Worm (Caenorhabditis elegans) whole organism, late embryonic: ENCODE measurements around the gene ubc-9.

Experiments used
- C38D4.7 ChIP-seq: fragments of 200-800 bp; sonication (Bioruptor generic); optimal IDR thresholded peaks from 2 replicates; lab custom pipeline; 2018; ENCODE audit warnings: mild to moderate bottlenecking, missing genetic modification characterization, moderate library complexity, missing compliant biosample characterization
- K09A11.1 ChIP-seq: sonication (generic microtip); optimal IDR thresholded peaks from 2 replicates; lab custom pipeline; 2017; ENCODE audit warnings: antibody characterized with exemption, mild to moderate bottlenecking, missing genetic modification characterization, missing compliant biosample characterization; ENCODE audit not compliant: insufficient read depth
- Y22D7AL.16 ChIP-seq: sonication (generic microtip); optimal IDR thresholded peaks from 2 replicates; lab custom pipeline; 2016; ENCODE audit warnings: missing genetic modification characterization, missing compliant biosample characterization
- ceh-14 ChIP-seq: sonication (generic microtip); optimal IDR thresholded peaks from 2 replicates; lab custom pipeline; 2016; ENCODE audit warnings: missing genotype, missing genetic modification characterization, missing compliant biosample characterization
- ceh-19 ChIP-seq: fragments of 200-800 bp; sonication (Bioruptor generic); optimal IDR thresholded peaks from 2 replicates; lab custom pipeline; 2018; ENCODE audit warnings: mild to moderate bottlenecking, missing genetic modification characterization, missing compliant biosample characterization
- ceh-2 ChIP-seq: sonication (generic microtip); optimal IDR thresholded peaks from 2 replicates; lab custom pipeline; 2016; ENCODE audit warnings: missing genotype, missing genetic modification characterization, missing compliant biosample characterization
- ceh-22 ChIP-seq: sonication (generic microtip); optimal IDR thresholded peaks from 2 replicates; lab custom pipeline; 2017; ENCODE audit warnings: missing biosample characterization, missing genetic modification characterization
- ceh-24 ChIP-seq: sonication (generic microtip); optimal IDR thresholded peaks from 2 replicates; lab custom pipeline; 2016; ENCODE audit warnings: mild to moderate bottlenecking, missing genetic modification characterization, missing compliant biosample characterization
- ceh-30 ChIP-seq: fragments of 150-350 bp; optimal IDR thresholded peaks from 2 replicates; lab custom pipeline; 2014; ENCODE audit warnings: missing biosample characterization, missing genetic modification characterization
- ceh-34 ChIP-seq: sonication (generic microtip); optimal IDR thresholded peaks from 2 replicates; lab custom pipeline; 2016; ENCODE audit warnings: mild to moderate bottlenecking, missing genetic modification characterization, missing compliant biosample characterization
- ceh-45 ChIP-seq: fragments of 200-800 bp; sonication (Bioruptor generic); IDR thresholded peaks from 2 replicates; pipeline ENCODE4 v1.3.6; 2022; ENCODE audit warnings: missing genetic modification reagents, missing genetic modification characterization, missing compliant biosample characterization
- ceh-6 ChIP-seq: fragments of 200-800 bp; sonication (Bioruptor generic); optimal IDR thresholded peaks from 2 replicates; lab custom pipeline; 2018; ENCODE audit warnings: mild to moderate bottlenecking, missing genetic modification characterization, missing compliant biosample characterization
- che-1 ChIP-seq: sonication (generic microtip); optimal IDR thresholded peaks from 2 replicates; lab custom pipeline; 2016; ENCODE audit warnings: mild to moderate bottlenecking, missing genetic modification characterization, missing compliant biosample characterization
- dve-1 ChIP-seq: sonication (generic microtip); optimal IDR thresholded peaks from 2 replicates; lab custom pipeline; 2017; ENCODE audit warnings: antibody characterized with exemption, mild to moderate bottlenecking, missing genetic modification characterization, missing compliant biosample characterization
- elt-2 ChIP-seq: sonication (generic microtip); optimal IDR thresholded peaks from 2 replicates; lab custom pipeline; 2016; ENCODE audit warnings: missing genetic modification reagents, missing genetic modification characterization, missing compliant biosample characterization
- elt-4 ChIP-seq: sonication (generic microtip); optimal IDR thresholded peaks from 2 replicates; lab custom pipeline; 2016; ENCODE audit warnings: missing genetic modification characterization, missing compliant biosample characterization
- eyg-1 ChIP-seq: sonication (generic microtip); optimal IDR thresholded peaks from 2 replicates; lab custom pipeline; 2016; ENCODE audit warnings: missing genotype, missing genetic modification characterization, missing compliant biosample characterization
- gmeb-2 ChIP-seq: sonication (generic microtip); optimal IDR thresholded peaks from 2 replicates; lab custom pipeline; 2016; ENCODE audit warnings: missing genetic modification characterization, inconsistent platforms, missing compliant biosample characterization
- hlh-13 ChIP-seq: fragments of 200-800 bp; sonication (Bioruptor generic); optimal IDR thresholded peaks from 2 replicates; lab custom pipeline; 2018; ENCODE audit warnings: mild to moderate bottlenecking, missing genetic modification characterization, missing compliant biosample characterization
- hlh-30 ChIP-seq: sonication (generic microtip); optimal IDR thresholded peaks from 2 replicates; lab custom pipeline; 2017; ENCODE audit warnings: antibody characterized with exemption, missing genetic modification characterization, missing compliant biosample characterization; ENCODE audit not compliant: insufficient read depth
- hlh-6 ChIP-seq: sonication (generic microtip); optimal IDR thresholded peaks from 2 replicates; lab custom pipeline; 2016; ENCODE audit warnings: missing genotype, missing genetic modification characterization, missing compliant biosample characterization
- hlh-8 ChIP-seq: sonication (generic microtip); optimal IDR thresholded peaks from 2 replicates; lab custom pipeline; 2016; ENCODE audit warnings: missing genotype, missing genetic modification characterization, missing compliant biosample characterization
- mec-3 ChIP-seq: sonication (generic microtip); optimal IDR thresholded peaks from 2 replicates; lab custom pipeline; 2016; ENCODE audit warnings: borderline replicate concordance, missing genetic modification characterization, missing compliant biosample characterization
- nfya-1 ChIP-seq: sonication (generic microtip); optimal IDR thresholded peaks from 2 replicates; lab custom pipeline; 2017; ENCODE audit warnings: missing genetic modification characterization, mild to moderate bottlenecking, missing compliant biosample characterization, antibody characterized with exemption, moderate library complexity
- npax-4 ChIP-seq: sonication (generic microtip); optimal IDR thresholded peaks from 2 replicates; lab custom pipeline; 2016; ENCODE audit warnings: missing genetic modification characterization, missing compliant biosample characterization
- pat-9 ChIP-seq: fragments of 200-800 bp; sonication (Bioruptor generic); optimal IDR thresholded peaks from 2 replicates; lab custom pipeline; 2018; ENCODE audit warnings: mild to moderate bottlenecking, missing genetic modification characterization, moderate library complexity, missing compliant biosample characterization
- rnt-1 ChIP-seq: sonication (generic microtip); optimal IDR thresholded peaks from 2 replicates; lab custom pipeline; 2016; ENCODE audit warnings: missing genetic modification characterization, missing compliant biosample characterization
- sox-2 ChIP-seq: fragments of 200-800 bp; sonication (Bioruptor generic); IDR thresholded peaks from 2 replicates; pipeline ENCODE4 v1.3.6; 2022; ENCODE audit warnings: missing genetic modification reagents, missing genetic modification characterization, missing compliant biosample characterization
- syd-9 ChIP-seq: sonication (generic microtip); optimal IDR thresholded peaks from 2 replicates; lab custom pipeline; 2016; ENCODE audit warnings: mild to moderate bottlenecking, missing genetic modification characterization, moderate library complexity, missing compliant biosample characterization
- tbx-2 ChIP-seq: sonication (generic microtip); optimal IDR thresholded peaks from 2 replicates; lab custom pipeline; 2016; ENCODE audit warnings: missing genetic modification characterization, missing compliant biosample characterization
- tbx-7 ChIP-seq: sonication (generic microtip); optimal IDR thresholded peaks from 2 replicates; lab custom pipeline; 2016; ENCODE audit warnings: missing genotype, missing genetic modification characterization, missing compliant biosample characterization
- unc-42 ChIP-seq: sonication (generic microtip); optimal IDR thresholded peaks from 2 replicates; lab custom pipeline; 2016; ENCODE audit warnings: missing genotype, missing genetic modification characterization, missing compliant biosample characterization
- unc-55 ChIP-seq: sonication (generic microtip); optimal IDR thresholded peaks from 2 replicates; lab custom pipeline; 2017; ENCODE audit warnings: missing biosample characterization, missing genetic modification reagents, missing genetic modification characterization

ubc-9 gene

ce11 chrIV:4673332-4673731 lies 22.5 kb downstream of the ubc-9 start:
- TF ChIP-seq ceh-45 (GFP tag; lab: Robert Waterston, UW) (no peak), ceh-22 (no peak), unc-42 (no peak), C38D4.7 (GFP tag; lab: Kevin White, UChicago) (no peak), tbx-2 (tag; lab: Kevin White, UChicago) (no peak), hlh-6 (tag; lab: Kevin White, UChicago) (no peak), ceh-6 (no peak), sox-2 (GFP tag; lab: Robert Waterston, UW) (no peak), npax-4 (tag; lab: Kevin White, UChicago) (no peak), hlh-13 (no peak), ceh-14 (tag; lab: Kevin White, UChicago) (no peak), tbx-7 (tag; lab: Kevin White, UChicago) (no peak), eyg-1 (tag; lab: Kevin White, UChicago) (no peak), dve-1 (tag; lab: Kevin White, UChicago) (no peak), K09A11.1 (tag; lab: Kevin White, UChicago) (no peak)

- TF ChIP-seq ceh-14 (tag; lab: Kevin White, UChicago) (no peak), ceh-30 (tag; lab: Kevin White, UChicago) (no peak), ceh-19 (GFP tag; lab: Kevin White, UChicago) (peak; percentile 39), unc-55 (GFP tag; lab: Kevin White, UChicago) (no peak), Y22D7AL.16 (tag; lab: Kevin White, UChicago) (no peak), nfya-1 (tag; lab: Kevin White, UChicago) (no peak), che-1 (tag; lab: Kevin White, UChicago) (no peak), elt-2 (tag; lab: Kevin White, UChicago) (no peak), ceh-34 (peak; percentile 92), hlh-30 (tag; lab: Kevin White, UChicago) (no peak), ceh-24 (tag; lab: Kevin White, UChicago) (no peak), hlh-6 (tag; lab: Kevin White, UChicago) (no peak), syd-9 (tag; lab: Kevin White, UChicago) (no peak), hlh-8 (tag; lab: Kevin White, UChicago) (no peak)
- TF ChIP-seq, all 69 proteins: peak for 2
Observed at ce11 chrIV:4674322-4674721, 23.5 kb downstream of the ubc-9 start.

- TF ChIP-seq mec-3 (tag; lab: Kevin White, UChicago) (no peak), ceh-30 (tag; lab: Kevin White, UChicago) (no peak), ceh-2 (no peak), gmeb-2 (tag; lab: Kevin White, UChicago) (no peak)
Observed at ce11 chrIV:4678718-4679117, 27.9 kb downstream of the ubc-9 start, which contains the start of gene kin-36. Gene kin-36 (plus strand): TSS chrIV:4679018.

ce11 chrIV:4683149-4683548 lies 32.3 kb downstream of the ubc-9 start:
- TF ChIP-seq nfya-1 (tag; lab: Kevin White, UChicago) (peak; percentile 68), elt-4 (tag; lab: Kevin White, UChicago) (no peak)

ce11 chrIV:4686291-4686830 lies 35.5 kb downstream of the ubc-9 start:
- TF ChIP-seq nfya-1 (tag; lab: Kevin White, UChicago) (peak; percentile 80), gmeb-2 (tag; lab: Kevin White, UChicago) (no peak)
- TF ChIP-seq, all 69 proteins: peak for 1

- TF ChIP-seq elt-4 (tag; lab: Kevin White, UChicago) (peak; percentile 45), pat-9 (tag; lab: Kevin White, UChicago) (no peak), rnt-1 (peak; percentile 46)
- TF ChIP-seq, all 69 proteins: peak for 2
Observed at ce11 chrIV:4686898-4687297, 36.1 kb downstream of the ubc-9 start.
